Fruit fly (Drosophila melanogaster) whole organism, larva: Measurements from ENCODE around the gene CG42714.

Source experiments
- noc ChIP-seq: fragments of 200-800 bp; sonication (Bioruptor generic); optimal IDR thresholded peaks from 3 replicates; lab custom pipeline; 2019; ENCODE audit warnings: missing biosample characterization, mild to moderate bottlenecking, missing genetic modification characterization, moderate library complexity

The CG42714 gene

DNA sequence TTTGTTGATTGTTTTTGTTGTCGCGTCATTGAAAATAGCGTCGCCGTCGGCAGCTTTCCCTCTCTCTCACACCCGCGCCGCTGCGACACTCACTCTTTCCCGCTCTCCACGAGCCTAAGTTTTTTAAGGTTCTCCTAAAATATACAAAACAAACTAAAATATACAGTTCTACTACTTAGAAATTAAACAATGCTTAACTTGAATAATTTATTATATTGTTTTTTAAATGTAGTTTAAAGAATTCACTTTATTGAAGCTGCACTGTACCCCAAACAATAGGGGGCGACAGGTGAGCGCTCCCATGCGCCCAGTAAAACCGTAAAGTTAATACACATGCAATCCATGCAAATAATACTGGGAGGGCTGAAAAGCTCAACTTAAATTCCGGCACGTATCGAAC is 19.9 kb upstream of the CG42714 start:
- TF ChIP-seq noc (tag; lab: Kevin White, UChicago): no peak

- no peak for TF ChIP-seq noc (tag; lab: Kevin White, UChicago)
Measured at dm6 chr3L:6249178-6250078, 15.6 kb upstream of the CG42714 start.

DNA sequence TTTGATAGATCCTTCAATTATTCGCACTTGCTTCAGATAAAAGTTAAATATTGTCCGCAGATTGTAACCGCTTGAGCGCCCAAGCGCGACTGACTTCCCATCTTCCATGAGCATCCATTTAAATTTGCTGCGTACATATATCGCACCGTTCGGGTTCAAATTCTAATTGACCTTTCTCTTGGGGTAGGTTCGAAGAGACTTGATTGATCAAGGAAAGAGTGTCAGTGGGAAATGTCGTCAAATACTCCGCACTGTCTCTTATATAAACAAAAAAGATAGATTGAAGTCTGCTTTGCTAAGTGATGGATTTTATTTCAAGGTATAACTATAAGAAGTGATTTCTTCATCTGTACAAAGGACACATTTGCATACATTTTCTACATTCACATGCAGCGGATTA is 11.8 kb upstream of the CG42714 start, which contains the start of gene Mdr65:
TSS of gene Mdr65 (minus strand) at position 101 of the 400 bp plus-strand sequence.
- TF ChIP-seq noc (tag; lab: Kevin White, UChicago): no peak

DNA sequence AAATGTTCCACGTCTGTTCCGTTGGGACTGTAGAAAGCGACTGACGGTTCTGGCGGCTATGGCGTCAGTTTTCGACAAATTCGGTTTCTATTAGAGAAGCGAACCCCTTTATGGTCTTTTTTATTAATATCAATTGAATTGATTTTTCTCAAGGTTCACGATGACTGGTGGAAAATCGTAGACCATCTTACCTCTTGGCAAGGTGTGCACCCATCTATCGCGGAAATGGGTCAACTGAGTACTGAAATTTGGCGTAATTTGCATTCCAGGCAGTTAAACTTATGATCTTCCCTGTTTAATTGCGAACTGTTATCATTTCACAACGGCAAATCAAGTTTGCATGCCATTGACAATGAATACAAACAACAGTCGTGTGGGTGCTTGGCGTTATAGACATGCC is 6.1 kb upstream of the CG42714 start, which contains the start of gene CG10226:
TSS of gene CG10226 (minus strand) at position 101 of the 400 bp plus-strand sequence.
- TF ChIP-seq noc (tag; lab: Kevin White, UChicago): no peak

- TF ChIP-seq noc (tag; lab: Kevin White, UChicago): no peak
Measured at dm6 chr3L:6233281-6233680, 575 bp downstream of the CG42714 start, which contains the start of gene BG642312. Gene BG642312, minus strand, starts transcription at chr3L:6233381.

- TF ChIP-seq noc (tag; lab: Kevin White, UChicago): no peak
Measured at dm6 chr3L:6232261-6232660, 1.6 kb downstream of the CG42714 start, which contains the start of gene CG13299. Gene CG13299, minus strand, starts transcription at chr3L:6232361.

- TF ChIP-seq noc (tag; lab: Kevin White, UChicago): no peak
Measured at dm6 chr3L:6220187-6220586, 13.7 kb downstream of the CG42714 start, which contains the start of gene CG33946. Gene CG33946, plus strand, starts transcription at chr3L:6220578.

dm6 chr3L:6218517-6219155 is 15.2 kb downstream of the CG42714 start:
- TF ChIP-seq noc (tag; lab: Kevin White, UChicago): no peak

dm6 chr3L:6217806-6218205 is 16.1 kb downstream of the CG42714 start, which contains the start of gene LanA:
Gene LanA, minus strand, starts transcription at chr3L:6218022.
- no peak for TF ChIP-seq noc (tag; lab: Kevin White, UChicago)

DNA sequence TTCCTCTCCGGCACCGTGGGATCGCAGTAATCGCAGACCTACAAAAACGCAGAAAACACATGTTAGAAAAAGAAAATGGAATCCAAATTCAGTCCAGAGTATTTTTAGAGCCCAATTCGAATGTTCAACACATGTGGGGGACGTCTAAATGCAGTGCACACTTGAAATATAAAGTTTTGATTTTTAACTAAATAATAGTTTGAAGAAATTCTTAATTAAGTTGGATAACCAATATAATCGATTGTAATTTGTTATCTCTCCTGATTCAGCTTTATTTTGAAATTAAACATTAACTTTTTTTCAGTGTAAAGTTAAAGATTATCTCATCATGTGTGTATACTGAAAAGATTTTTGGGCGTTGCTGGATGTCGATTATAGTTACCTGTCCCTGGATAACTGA is 16.6 kb downstream of the CG42714 start:
- no peak for TF ChIP-seq noc (tag; lab: Kevin White, UChicago)

DNA sequence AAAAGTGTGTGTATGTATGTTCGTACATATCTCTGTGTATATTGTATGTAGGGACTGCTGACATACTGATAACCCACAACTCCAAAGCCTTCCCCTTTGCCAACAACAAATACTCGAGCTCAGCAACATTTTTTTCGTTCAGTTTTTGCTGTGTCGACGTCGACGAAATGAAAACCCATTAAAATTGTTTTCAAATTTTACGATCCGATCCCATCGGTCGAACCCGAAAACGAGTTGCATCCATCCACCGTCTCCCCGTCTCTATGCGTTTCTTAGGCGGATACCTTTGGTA is 17.1 kb downstream of the CG42714 start:
- no peak for TF ChIP-seq noc (tag; lab: Kevin White, UChicago)

DNA sequence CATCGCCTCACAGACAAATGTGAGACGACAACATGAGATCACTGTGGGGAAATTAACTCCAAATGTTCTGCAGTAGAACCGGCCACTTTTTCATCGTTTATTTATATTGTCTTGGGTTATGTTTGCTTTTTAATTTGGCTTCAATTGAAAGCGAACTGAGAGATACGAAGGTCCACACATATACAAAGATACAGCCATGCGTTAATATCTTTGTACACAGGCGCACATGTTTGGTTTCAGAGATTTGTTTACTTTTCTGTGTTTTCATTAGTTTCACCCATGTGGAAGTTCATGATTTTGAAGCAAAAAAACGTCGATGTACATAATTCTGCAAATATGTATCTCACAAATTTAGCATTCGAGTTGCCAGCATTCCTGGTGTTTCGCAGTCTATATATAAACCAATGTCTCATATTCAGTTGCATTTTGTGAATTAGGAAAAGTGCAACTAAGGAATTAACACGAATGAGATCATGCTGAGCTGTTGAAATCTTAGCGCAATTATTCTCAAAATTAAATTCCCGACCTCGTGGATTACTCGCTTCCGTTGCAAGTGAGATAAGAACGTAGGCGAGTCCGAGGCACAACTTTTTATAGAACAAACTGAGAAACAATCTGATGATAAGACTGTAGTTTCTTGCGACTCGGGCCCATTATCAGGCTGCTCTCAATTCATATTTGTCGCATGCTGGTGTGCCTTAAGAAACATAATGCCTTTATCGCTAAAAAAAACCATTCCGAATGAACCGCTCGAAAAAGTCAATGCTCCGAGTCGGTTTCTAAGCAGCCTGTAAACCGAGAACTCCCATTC is 17.7 kb downstream of the CG42714 start:
- TF ChIP-seq noc (tag; lab: Kevin White, UChicago): no peak

- TF ChIP-seq noc (tag; lab: Kevin White, UChicago): no peak
Measured at dm6 chr3L:6200173-6200572, 33.7 kb downstream of the CG42714 start, which contains the start of gene CG8219. Gene CG8219, plus strand, starts transcription at chr3L:6200473.

- no peak for TF ChIP-seq noc (tag; lab: Kevin White, UChicago)
Measured at dm6 chr3L:6193556-6194114, 40.2 kb downstream of the CG42714 start.
